Fruit fly (Drosophila melanogaster): Measurements from ENCODE around the gene Iml1.

DNA sequence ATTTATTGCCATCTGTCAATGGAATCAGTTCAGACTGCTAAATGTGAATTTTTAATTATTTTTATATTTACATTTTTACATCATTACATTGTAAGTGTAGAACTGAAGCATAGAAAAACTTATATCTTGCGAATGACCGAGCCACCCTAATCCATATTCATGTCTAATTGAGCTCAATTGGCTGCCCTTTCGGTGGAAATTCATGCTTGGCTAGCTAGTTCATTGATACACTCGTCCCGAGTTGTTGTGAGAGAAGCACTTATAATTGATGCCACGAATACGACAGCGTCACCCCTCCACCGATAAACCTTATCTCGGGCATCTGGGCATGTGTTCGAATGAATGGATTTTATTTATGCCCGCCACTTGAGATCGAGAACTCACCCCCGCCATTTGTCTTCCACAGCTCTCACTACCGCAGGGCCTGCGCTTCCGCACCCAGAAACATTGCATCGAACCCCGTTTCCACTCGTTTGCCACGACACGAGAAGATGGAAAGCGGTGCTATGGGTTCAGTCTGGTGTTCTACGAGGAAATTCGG is 4.5 kb upstream of the Iml1 start:
- no peak for TF ChIP-seq ttk (optimal IDR thresholded peaks at IDR 0.05)
- no peak for TF ChIP-seq insv (optimal IDR thresholded peaks at IDR 0.05)

Measured in Kc167 (cell line).